Worm (Caenorhabditis elegans) whole organism, L4 larva: ENCODE results near the gene srx-59.

Source experiments
- Y105C5A.15 ChIP-seq: fragments of 200-800 bp; sonication (Bioruptor generic); IDR thresholded peaks from 2 replicates; pipeline ENCODE4 v1.3.6; 2022; ENCODE audit warnings: missing genetic modification characterization, missing compliant biosample characterization
- lin-29 ChIP-seq: fragments of 200-800 bp; sonication (Bioruptor generic); IDR thresholded peaks from 2 replicates; pipeline ENCODE4 v1.3.6; 2022; ENCODE audit warnings: missing genetic modification reagents, missing genetic modification characterization, missing compliant biosample characterization
- lin-39 ChIP-seq: fragments of 150-350 bp; optimal IDR thresholded peaks from 2 replicates; lab custom pipeline; 2014; ENCODE audit warnings: missing biosample characterization, missing genetic modification reagents, missing genetic modification characterization
- pqm-1 ChIP-seq: sonication (generic microtip); optimal IDR thresholded peaks from 2 replicates; lab custom pipeline; 2017; ENCODE audit warnings: missing biosample characterization, missing genetic modification characterization

DNA sequence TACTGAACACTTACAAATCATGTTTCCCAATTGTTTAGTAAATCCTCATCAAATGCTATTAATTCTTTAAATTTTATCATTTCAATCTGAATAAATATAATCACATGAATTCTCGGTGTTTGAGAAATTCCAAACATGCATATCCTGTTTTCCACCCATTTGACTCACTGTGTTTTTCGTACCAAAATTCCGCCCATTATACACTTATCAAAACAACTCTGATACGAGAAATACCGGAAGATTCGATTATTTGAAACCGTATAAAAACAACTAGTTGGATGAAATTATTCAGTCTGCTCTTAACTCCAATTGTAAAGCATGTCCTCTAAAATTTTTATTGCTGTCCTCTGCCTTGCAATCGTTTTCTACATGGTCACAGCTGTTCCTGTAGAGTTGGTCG lies 23.4 kb upstream of the srx-59 start, which contains the start of gene Y57E12B.1:
- TF ChIP-seq lin-29 (GFP tag; lab: Robert Waterston, UW), result no peak
- no peak for TF ChIP-seq pqm-1 (tag; lab: Kevin White, UChicago)
- no peak for TF ChIP-seq lin-39
- TF ChIP-seq Y105C5A.15, result no peak
